Fruit fly (Drosophila melanogaster): Measurements from ENCODE around the gene CG14963.

dm6 chr3L:3186364-3186763 lies 14.0 kb upstream of the CG14963 start, which contains the start of gene CG32284:
- TF ChIP-seq pan (optimal IDR thresholded peaks at IDR 0.05) = no peak
- no peak for TF ChIP-seq Mio (GFP tag; optimal IDR thresholded peaks at IDR 0.05)
- TF ChIP-seq fru (GFP tag; optimal IDR thresholded peaks at IDR 0.05) = no peak
- no peak for TF ChIP-seq CG32264 (GFP tag; optimal IDR thresholded peaks at IDR 0.05)
- no peak for TF ChIP-seq Vsx2 (GFP tag; optimal IDR thresholded peaks at IDR 0.05; ENCODE audit: partially characterized antibody)

Measured in whole organism, wandering third instar larva.